Worm (Caenorhabditis elegans) whole organism, L4 larva: Measurements from ENCODE around the gene dpf-1.

Experiments used
- D1046.2 ChIP-seq: fragments of 200-800 bp; sonication (Bioruptor generic); IDR thresholded peaks from 2 replicates; pipeline ENCODE4 v1.3.6; 2022; ENCODE audit warnings: missing genetic modification characterization, missing compliant biosample characterization
- F49E8.2 ChIP-seq: sonication (generic microtip); optimal IDR thresholded peaks from 2 replicates; lab custom pipeline; 2016; ENCODE audit warnings: missing compliant biosample characterization, mild to moderate bottlenecking, missing genetic modification characterization, borderline replicate concordance
- T26A8.4 ChIP-seq: fragments of 200-800 bp; sonication (Bioruptor generic); IDR thresholded peaks from 2 replicates; pipeline ENCODE4 v1.3.6; 2022; ENCODE audit warnings: missing genetic modification characterization, missing compliant biosample characterization
- Y75B8A.6 ChIP-seq: fragments of 200-800 bp; sonication (Bioruptor generic); IDR thresholded peaks from 2 replicates; pipeline ENCODE4 v1.3.6; 2022; ENCODE audit warnings: missing genetic modification reagents, missing genetic modification characterization, missing compliant biosample characterization
- ZK337.2 ChIP-seq: fragments of 200-800 bp; sonication (Bioruptor generic); IDR thresholded peaks from 2 replicates; pipeline ENCODE4 v1.3.6; 2022; ENCODE audit warnings: missing genetic modification reagents, missing genetic modification characterization, missing compliant biosample characterization
- ZK546.5 ChIP-seq, 2 experiments: sonication (generic microtip); optimal IDR thresholded peaks; 2 replicates each; lab custom pipeline; 2017; ENCODE audit warnings: missing biosample characterization in 2 of 2, missing genetic modification characterization in 2 of 2
- ama-1 ChIP-seq: fragments of 150-350 bp; optimal IDR thresholded peaks from 2 replicates; lab custom pipeline; 2014; ENCODE audit warnings: inconsistent platforms, mixed read lengths
- arid-1 ChIP-seq: fragments of 200-800 bp; sonication (Bioruptor generic); conservative IDR thresholded peaks from 2 replicates; pipeline ENCODE4 v1.3.6; 2022; ENCODE audit warnings: missing genetic modification reagents, missing genetic modification characterization, missing compliant biosample characterization
- attf-4 ChIP-seq: sonication (generic microtip); optimal IDR thresholded peaks from 3 replicates; lab custom pipeline; 2017; ENCODE audit warnings: missing biosample characterization, missing genetic modification characterization
- ceh-20 ChIP-seq: fragments of 200-800 bp; sonication (Bioruptor generic); IDR thresholded peaks from 2 replicates; pipeline ENCODE4 v1.3.6; 2022; ENCODE audit warnings: missing genetic modification reagents, missing genetic modification characterization, missing compliant biosample characterization
- ceh-44 ChIP-seq: fragments of 200-800 bp; sonication (Bioruptor generic); IDR thresholded peaks from 2 replicates; pipeline ENCODE4 v1.3.6; 2022; ENCODE audit warnings: missing genetic modification reagents, missing genetic modification characterization, missing compliant biosample characterization
- cey-2 ChIP-seq: sonication (generic microtip); optimal IDR thresholded peaks from 3 replicates; lab custom pipeline; 2017; ENCODE audit warnings: missing genetic modification characterization, mild to moderate bottlenecking, missing compliant biosample characterization, antibody characterized with exemption, borderline replicate concordance; ENCODE audit not compliant: insufficient read depth
- ctbp-1 ChIP-seq: fragments of 200-800 bp; sonication (Bioruptor generic); IDR thresholded peaks from 2 replicates; pipeline ENCODE4 v1.3.6; 2022; ENCODE audit warnings: missing genetic modification reagents, missing genetic modification characterization, missing compliant biosample characterization
- dpl-1 ChIP-seq: fragments of 150-350 bp; optimal IDR thresholded peaks from 2 replicates; lab custom pipeline; 2014; ENCODE audit warnings: missing biosample characterization, missing genetic modification reagents, missing genetic modification characterization
- duxl-1 ChIP-seq: sonication (generic microtip); optimal IDR thresholded peaks from 2 replicates; lab custom pipeline; 2016; ENCODE audit warnings: mild to moderate bottlenecking, missing genetic modification characterization, moderate library complexity, missing compliant biosample characterization; ENCODE audit not compliant: poor library complexity
- dve-1 ChIP-seq: sonication (generic microtip); optimal IDR thresholded peaks from 2 replicates; lab custom pipeline; 2017; ENCODE audit warnings: antibody characterized with exemption, mild to moderate bottlenecking, missing genetic modification characterization, missing compliant biosample characterization; ENCODE audit not compliant: insufficient read depth
- fkh-10 ChIP-seq: fragments of 150-350 bp; optimal IDR thresholded peaks from 2 replicates; lab custom pipeline; 2014; ENCODE audit warnings: missing biosample characterization, missing genetic modification reagents, missing genetic modification characterization
- fos-1 ChIP-seq: fragments of 150-350 bp; optimal IDR thresholded peaks from 2 replicates; lab custom pipeline; 2014; ENCODE audit warnings: missing biosample characterization, missing genetic modification characterization
- gei-8 ChIP-seq: fragments of 200-800 bp; sonication (Bioruptor generic); optimal IDR thresholded peaks from 2 replicates; lab custom pipeline; 2018; ENCODE audit warnings: mild to moderate bottlenecking, missing genetic modification characterization, missing compliant biosample characterization
- hlh-11 ChIP-seq: fragments of 200-800 bp; sonication (Bioruptor generic); optimal IDR thresholded peaks from 2 replicates; lab custom pipeline; 2018; ENCODE audit warnings: mild to moderate bottlenecking, missing genetic modification characterization, missing compliant biosample characterization
- hmg-1.1 ChIP-seq: fragments of 200-800 bp; sonication (Bioruptor generic); IDR thresholded peaks from 2 replicates; pipeline ENCODE4 v1.3.6; 2022; ENCODE audit warnings: missing genetic modification reagents, missing genetic modification characterization, missing compliant biosample characterization
- jun-1 ChIP-seq: fragments of 150-350 bp; optimal IDR thresholded peaks from 2 replicates; lab custom pipeline; 2014; ENCODE audit warnings: missing biosample characterization, missing genetic modification reagents, missing genetic modification characterization
- lim-7 ChIP-seq: fragments of 200-800 bp; sonication (Bioruptor generic); IDR thresholded peaks from 2 replicates; pipeline ENCODE4 v1.3.6; 2022; ENCODE audit warnings: missing genetic modification characterization, missing compliant biosample characterization
- lin-29 ChIP-seq: fragments of 200-800 bp; sonication (Bioruptor generic); IDR thresholded peaks from 2 replicates; pipeline ENCODE4 v1.3.6; 2022; ENCODE audit warnings: missing genetic modification reagents, missing genetic modification characterization, missing compliant biosample characterization
- lin-39 ChIP-seq: fragments of 150-350 bp; optimal IDR thresholded peaks from 2 replicates; lab custom pipeline; 2014; ENCODE audit warnings: missing biosample characterization, missing genetic modification reagents, missing genetic modification characterization
- lir-3 ChIP-seq: sonication (generic microtip); optimal IDR thresholded peaks from 2 replicates; lab custom pipeline; 2016; ENCODE audit warnings: mild to moderate bottlenecking, missing genetic modification characterization, missing compliant biosample characterization
- madf-5 ChIP-seq, 2 experiments: fragments of 200-800 bp; sonication (Bioruptor generic); IDR thresholded peaks; 2 replicates each; pipeline ENCODE4 v1.3.6; 2022; ENCODE audit warnings: missing compliant biosample characterization in 2 of 2, missing genetic modification characterization in 2 of 2
- mdt-29 ChIP-seq: fragments of 200-800 bp; sonication (Bioruptor generic); IDR thresholded peaks from 2 replicates; pipeline ENCODE4 v1.3.6; 2022; ENCODE audit warnings: missing genetic modification reagents, missing genetic modification characterization, missing compliant biosample characterization
- mep-1 ChIP-seq: fragments of 150-350 bp; sonication (generic microtip); optimal IDR thresholded peaks from 3 replicates; lab custom pipeline; 2014; ENCODE audit warnings: missing biosample characterization, missing genetic modification characterization
- nhr-10 ChIP-seq: fragments of 150-350 bp; optimal IDR thresholded peaks from 2 replicates; lab custom pipeline; 2014; ENCODE audit warnings: missing biosample characterization, missing genetic modification characterization
- nhr-102 ChIP-seq: sonication (generic microtip); optimal IDR thresholded peaks from 2 replicates; lab custom pipeline; 2016; ENCODE audit warnings: mild to moderate bottlenecking, missing genetic modification characterization, moderate library complexity, missing compliant biosample characterization
- nhr-11 ChIP-seq: fragments of 150-350 bp; optimal IDR thresholded peaks from 2 replicates; lab custom pipeline; 2014; ENCODE audit warnings: missing biosample characterization, missing genetic modification characterization
- nhr-237 ChIP-seq: sonication (generic microtip); optimal IDR thresholded peaks from 2 replicates; lab custom pipeline; 2017; ENCODE audit warnings: missing biosample characterization, missing genetic modification characterization
- nhr-41 ChIP-seq: fragments of 200-800 bp; sonication (Bioruptor generic); IDR thresholded peaks from 2 replicates; pipeline ENCODE4 v1.3.6; 2022; ENCODE audit warnings: missing genetic modification reagents, missing genetic modification characterization, missing compliant biosample characterization
- nhr-76 ChIP-seq: fragments of 150-350 bp; optimal IDR thresholded peaks from 2 replicates; lab custom pipeline; 2014; ENCODE audit warnings: missing biosample characterization, missing genetic modification characterization
- nhr-77 ChIP-seq: fragments of 150-350 bp; optimal IDR thresholded peaks from 2 replicates; lab custom pipeline; 2014; ENCODE audit warnings: missing biosample characterization, missing genetic modification characterization
- php-3 ChIP-seq: fragments of 200-800 bp; sonication (Bioruptor generic); IDR thresholded peaks from 2 replicates; pipeline ENCODE4 v1.3.6; 2022; ENCODE audit warnings: missing genetic modification reagents, missing genetic modification characterization, missing compliant biosample characterization
- pqm-1 ChIP-seq: sonication (generic microtip); optimal IDR thresholded peaks from 2 replicates; lab custom pipeline; 2017; ENCODE audit warnings: missing biosample characterization, missing genetic modification characterization
- rbr-2 ChIP-seq: sonication (generic microtip); optimal IDR thresholded peaks from 2 replicates; lab custom pipeline; 2016; ENCODE audit warnings: missing genotype, missing genetic modification characterization, missing compliant biosample characterization
- sdz-12 ChIP-seq: fragments of 200-800 bp; sonication (Bioruptor generic); optimal IDR thresholded peaks from 2 replicates; lab custom pipeline; 2018; ENCODE audit warnings: mild to moderate bottlenecking, missing genetic modification characterization, missing compliant biosample characterization
- set-16 ChIP-seq: fragments of 200-800 bp; sonication (Bioruptor generic); IDR thresholded peaks from 2 replicates; pipeline ENCODE4 v1.3.6; 2022; ENCODE audit warnings: missing genetic modification reagents, missing genetic modification characterization, missing compliant biosample characterization
- snpc-1.2 ChIP-seq: fragments of 200-800 bp; sonication (Bioruptor generic); IDR thresholded peaks from 2 replicates; pipeline ENCODE4 v1.3.6; 2022; ENCODE audit warnings: missing genetic modification reagents, missing genetic modification characterization, missing compliant biosample characterization
- snpc-4 ChIP-seq: fragments of 150-350 bp; optimal IDR thresholded peaks from 2 replicates; lab custom pipeline; 2014; ENCODE audit warnings: missing biosample characterization, missing genetic modification characterization
- tag-97 ChIP-seq: fragments of 200-800 bp; sonication (Bioruptor generic); IDR thresholded peaks from 2 replicates; pipeline ENCODE4 v1.3.6; 2022; ENCODE audit warnings: missing genetic modification characterization, missing compliant biosample characterization
- vab-7 ChIP-seq: fragments of 200-800 bp; sonication (Bioruptor generic); IDR thresholded peaks from 2 replicates; pipeline ENCODE4 v1.3.6; 2022; ENCODE audit warnings: missing genetic modification reagents, missing genetic modification characterization, missing compliant biosample characterization
- zag-1 ChIP-seq: fragments of 150-350 bp; optimal IDR thresholded peaks from 2 replicates; lab custom pipeline; 2014; ENCODE audit warnings: missing biosample characterization, missing genetic modification characterization
- zfp-2 ChIP-seq: sonication (generic microtip); optimal IDR thresholded peaks from 2 replicates; lab custom pipeline; 2016; ENCODE audit warnings: mild to moderate bottlenecking, missing genetic modification characterization, missing compliant biosample characterization
- zfp-3 ChIP-seq: fragments of 200-800 bp; sonication (Bioruptor generic); conservative IDR thresholded peaks from 2 replicates; pipeline ENCODE4 v1.3.6; 2022; ENCODE audit warnings: missing genetic modification reagents, missing genetic modification characterization, missing compliant biosample characterization
- zip-11 ChIP-seq: fragments of 200-800 bp; sonication (Bioruptor generic); IDR thresholded peaks from 2 replicates; pipeline ENCODE4 v1.3.6; 2022; ENCODE audit warnings: missing genetic modification characterization, missing compliant biosample characterization
- zip-2 ChIP-seq: fragments of 150-350 bp; optimal IDR thresholded peaks from 2 replicates; lab custom pipeline; 2014; ENCODE audit warnings: missing biosample characterization, missing genetic modification characterization
- ztf-11 ChIP-seq: fragments of 150-350 bp; optimal IDR thresholded peaks from 2 replicates; lab custom pipeline; 2014; ENCODE audit warnings: missing biosample characterization, missing genetic modification characterization

dpf-1 gene

ce11 chrV:15465032-15465727 lies 5.9 kb upstream of the dpf-1 start, which contains the start of gene pqn-71 (continued):
- peak; percentile 75 for TF ChIP-seq jun-1 (tag; lab: Kevin White, UChicago)
- TF ChIP-seq nhr-77 (tag; lab: Kevin White, UChicago): no peak
- TF ChIP-seq zfp-3: peak; percentile 90
- peak; percentile 92 for TF ChIP-seq sdz-12
- peak; percentile 95 for TF ChIP-seq rbr-2 (tag; lab: Kevin White, UChicago)
- peak; percentile 63; the same call in 1 of the 2 replicates for TF ChIP-seq set-16 (GFP tag; lab: Robert Waterston, UW)
- peak; percentile 26 for TF ChIP-seq attf-4
- peak; percentile 92 for TF ChIP-seq duxl-1 (tag; lab: Kevin White, UChicago)
- no peak for TF ChIP-seq nhr-102 (tag; lab: Kevin White, UChicago)
- peak; percentile 91 for TF ChIP-seq nhr-41 (GFP tag; lab: Robert Waterston, UW)
- peak; percentile 52 for TF ChIP-seq fkh-10 (GFP tag; lab: Kevin White, UChicago)
- peak; percentile 93 for TF ChIP-seq ceh-44 (GFP tag; lab: Robert Waterston, UW)
- TF ChIP-seq T26A8.4 (GFP tag; lab: Robert Waterston, UW): peak; percentile 95
- TF ChIP-seq ZK337.2: peak; percentile 60
- peak; percentile 91 for TF ChIP-seq F49E8.2 (tag; lab: Kevin White, UChicago)
- TF ChIP-seq hmg-1.1 (GFP tag; lab: Robert Waterston, UW): peak; percentile 97
- peak; percentile 91 for TF ChIP-seq Y75B8A.6 (GFP tag; lab: Robert Waterston, UW)
- TF ChIP-seq fos-1 (tag; lab: Kevin White, UChicago): no peak
- TF ChIP-seq nhr-11 (tag; lab: Kevin White, UChicago): peak; percentile 64
- TF ChIP-seq ceh-20: peak; percentile 89
- peak; percentile 93 for TF ChIP-seq D1046.2 (GFP tag; lab: Robert Waterston, UW)
- TF ChIP-seq snpc-1.2 (GFP tag; lab: Robert Waterston, UW): peak; percentile 92
- TF ChIP-seq cey-2 (tag; lab: Kevin White, UChicago): peak; percentile 70
- peak; percentile 80 for TF ChIP-seq php-3 (GFP tag; lab: Robert Waterston, UW)
- TF ChIP-seq pqm-1 (tag; lab: Kevin White, UChicago): no peak
- peak; percentile 92 for TF ChIP-seq lim-7
- TF ChIP-seq dve-1 (tag; lab: Kevin White, UChicago): peak; percentile 99
- TF ChIP-seq nhr-76 (tag; lab: Kevin White, UChicago): peak; percentile 12
- peak; percentile 79 for TF ChIP-seq zfp-2 (tag; lab: Kevin White, UChicago)
- peak; percentile 96 for TF ChIP-seq mep-1 (tag; lab: Kevin White, UChicago)
- TF ChIP-seq nhr-237 (tag; lab: Kevin White, UChicago): peak; percentile 46
- TF ChIP-seq madf-5 (GFP tag; IDR thresholded peaks at IDR 0.05; lab: Robert Waterston, UW): peak; percentile 94 to 95
- TF ChIP-seq vab-7: peak; percentile 91
- TF ChIP-seq nhr-10: no peak
- no peak for TF ChIP-seq ZK546.5 (tag; optimal IDR thresholded peaks at IDR 0.05; lab: Kevin White, UChicago)
- peak; percentile 83 for TF ChIP-seq gei-8 (GFP tag; lab: Kevin White, UChicago)
- peak; percentile 90 for TF ChIP-seq zip-2 (tag; lab: Kevin White, UChicago)
- 0 out of 2 replicates have a peak, but pooled peaks have one; percentile 41 for TF ChIP-seq tag-97 (GFP tag; lab: Robert Waterston, UW)
- TF ChIP-seq ztf-11 (tag; lab: Kevin White, UChicago): no peak
- peak; percentile 85; the same call in 1 of the 2 replicates for TF ChIP-seq zip-11 (GFP tag; lab: Robert Waterston, UW)
- TF ChIP-seq hlh-11: peak; percentile 89
- peak; percentile 93 for TF ChIP-seq mdt-29 (GFP tag; lab: Robert Waterston, UW)
- peak; percentile 94 for TF ChIP-seq ctbp-1 (GFP tag; lab: Robert Waterston, UW)
- TF ChIP-seq ama-1 (lab: Kevin White, UChicago): no peak
- TF ChIP-seq zag-1 (tag; lab: Kevin White, UChicago): no peak
- no peak for TF ChIP-seq lin-39 (tag; lab: Kevin White, UChicago)
- peak; percentile 27 for TF ChIP-seq snpc-4
- peak; percentile 93 for TF ChIP-seq lin-29 (GFP tag; lab: Robert Waterston, UW)
- TF ChIP-seq arid-1: peak; percentile 92
- peak; percentile 90 for TF ChIP-seq lir-3 (tag; lab: Kevin White, UChicago)
- peak; percentile 66 for TF ChIP-seq dpl-1 (GFP tag; lab: Kevin White, UChicago)
